Worm (Caenorhabditis elegans) whole organism, L4 larva: ENCODE data around the gene F40H6.5.
A peak's percentile ranks its signal among the peaks of the same experiment; 100 is the strongest.

Experiments
- F26F4.8 ChIP-seq: fragments of 200-800 bp; sonication (Bioruptor generic); conservative IDR thresholded peaks from 2 replicates; pipeline ENCODE4 v1.3.6; 2022; ENCODE audit warnings: missing genetic modification characterization, missing compliant biosample characterization
- F49E8.2 ChIP-seq: sonication (generic microtip); optimal IDR thresholded peaks from 2 replicates; lab custom pipeline; 2016; ENCODE audit warnings: missing compliant biosample characterization, mild to moderate bottlenecking, missing genetic modification characterization, borderline replicate concordance
- ZK337.2 ChIP-seq: fragments of 200-800 bp; sonication (Bioruptor generic); IDR thresholded peaks from 2 replicates; pipeline ENCODE4 v1.3.6; 2022; ENCODE audit warnings: missing genetic modification reagents, missing genetic modification characterization, missing compliant biosample characterization
- aha-1 ChIP-seq: fragments of 150-350 bp; peaks from one replicate; lab custom pipeline; 2014; ENCODE audit warnings: missing biosample characterization, missing genetic modification characterization
- ama-1 ChIP-seq: fragments of 150-350 bp; optimal IDR thresholded peaks from 2 replicates; lab custom pipeline; 2014; ENCODE audit warnings: inconsistent platforms, mixed read lengths
- arid-1 ChIP-seq: fragments of 200-800 bp; sonication (Bioruptor generic); conservative IDR thresholded peaks from 2 replicates; pipeline ENCODE4 v1.3.6; 2022; ENCODE audit warnings: missing genetic modification reagents, missing genetic modification characterization, missing compliant biosample characterization
- ceh-32 ChIP-seq: sonication (generic microtip); optimal IDR thresholded peaks from 2 replicates; lab custom pipeline; 2016; ENCODE audit warnings: mild to moderate bottlenecking, missing genetic modification characterization, missing compliant biosample characterization; ENCODE audit not compliant: poor library complexity
- daf-16 ChIP-seq, 3 experiments: sonication (generic microtip); optimal IDR thresholded peaks; 2 replicates each; lab custom pipeline; 2016 to 2017; ENCODE audit warnings: missing genetic modification characterization in 3 of 3, missing genetic modification reagents in 3 of 3, mild to moderate bottlenecking in 2 of 3, missing compliant biosample characterization in 2 of 3, missing biosample characterization in 1 of 3, moderate library complexity in 1 of 3
- daf-8 ChIP-seq: fragments of 200-800 bp; sonication (Bioruptor generic); IDR thresholded peaks from 2 replicates; pipeline ENCODE4 v1.3.6; 2022; ENCODE audit warnings: missing genetic modification characterization, missing compliant biosample characterization
- dmd-9 ChIP-seq: fragments of 200-800 bp; sonication (Bioruptor generic); IDR thresholded peaks from 2 replicates; pipeline ENCODE4 v1.3.6; 2022; ENCODE audit warnings: missing genetic modification reagents, missing genetic modification characterization, missing compliant biosample characterization
- dpl-1 ChIP-seq: fragments of 150-350 bp; optimal IDR thresholded peaks from 2 replicates; lab custom pipeline; 2014; ENCODE audit warnings: missing biosample characterization, missing genetic modification reagents, missing genetic modification characterization
- dve-1 ChIP-seq: sonication (generic microtip); optimal IDR thresholded peaks from 2 replicates; lab custom pipeline; 2017; ENCODE audit warnings: antibody characterized with exemption, mild to moderate bottlenecking, missing genetic modification characterization, missing compliant biosample characterization; ENCODE audit not compliant: insufficient read depth
- egl-43 ChIP-seq: fragments of 200-800 bp; sonication (Bioruptor generic); IDR thresholded peaks from 2 replicates; pipeline ENCODE4 v1.3.6; 2022; ENCODE audit warnings: missing genetic modification reagents, missing genetic modification characterization, missing compliant biosample characterization
- fkh-10 ChIP-seq: fragments of 150-350 bp; optimal IDR thresholded peaks from 2 replicates; lab custom pipeline; 2014; ENCODE audit warnings: missing biosample characterization, missing genetic modification reagents, missing genetic modification characterization
- hlh-30 ChIP-seq: sonication (generic microtip); optimal IDR thresholded peaks from 2 replicates; lab custom pipeline; 2017; ENCODE audit warnings: antibody characterized with exemption, mild to moderate bottlenecking, missing genetic modification characterization, missing compliant biosample characterization; ENCODE audit not compliant: insufficient read depth
- lim-7 ChIP-seq: fragments of 200-800 bp; sonication (Bioruptor generic); IDR thresholded peaks from 2 replicates; pipeline ENCODE4 v1.3.6; 2022; ENCODE audit warnings: missing genetic modification characterization, missing compliant biosample characterization
- lsy-2 ChIP-seq, 2 experiments: fragments of 150-350 bp in 1 of 2; sonication (generic microtip) in 1 of 2; optimal IDR thresholded peaks; 2 replicates each; lab custom pipeline; 2014 to 2017; ENCODE audit warnings: missing biosample characterization in 2 of 2, missing genetic modification characterization in 2 of 2
- madf-9 ChIP-seq: fragments of 200-800 bp; sonication (Bioruptor generic); conservative IDR thresholded peaks from 2 replicates; pipeline ENCODE4 v1.3.6; 2022; ENCODE audit warnings: missing genetic modification reagents, missing genetic modification characterization, missing compliant biosample characterization
- mdt-29 ChIP-seq: fragments of 200-800 bp; sonication (Bioruptor generic); IDR thresholded peaks from 2 replicates; pipeline ENCODE4 v1.3.6; 2022; ENCODE audit warnings: missing genetic modification reagents, missing genetic modification characterization, missing compliant biosample characterization
- mep-1 ChIP-seq: fragments of 150-350 bp; sonication (generic microtip); optimal IDR thresholded peaks from 3 replicates; lab custom pipeline; 2014; ENCODE audit warnings: missing biosample characterization, missing genetic modification characterization
- mxl-3 ChIP-seq: fragments of 200-800 bp; sonication (Bioruptor generic); optimal IDR thresholded peaks from 2 replicates; lab custom pipeline; 2018; ENCODE audit warnings: mild to moderate bottlenecking, missing genetic modification characterization, missing compliant biosample characterization
- nhr-102 ChIP-seq: sonication (generic microtip); optimal IDR thresholded peaks from 2 replicates; lab custom pipeline; 2016; ENCODE audit warnings: mild to moderate bottlenecking, missing genetic modification characterization, moderate library complexity, missing compliant biosample characterization
- nhr-25 ChIP-seq: sonication (generic microtip); optimal IDR thresholded peaks from 2 replicates; lab custom pipeline; 2017; ENCODE audit warnings: missing genetic modification characterization, mild to moderate bottlenecking, missing compliant biosample characterization, antibody characterized with exemption, moderate library complexity, borderline replicate concordance; ENCODE audit not compliant: insufficient read depth
- nhr-28 ChIP-seq: fragments of 150-350 bp; optimal IDR thresholded peaks from 2 replicates; lab custom pipeline; 2014; ENCODE audit warnings: missing biosample characterization, missing genetic modification characterization
- nhr-6 ChIP-seq: fragments of 150-350 bp; optimal IDR thresholded peaks from 2 replicates; lab custom pipeline; 2014; ENCODE audit warnings: missing biosample characterization, missing genetic modification characterization
- pqm-1 ChIP-seq: sonication (generic microtip); optimal IDR thresholded peaks from 2 replicates; lab custom pipeline; 2017; ENCODE audit warnings: missing biosample characterization, missing genetic modification characterization
- set-16 ChIP-seq: fragments of 200-800 bp; sonication (Bioruptor generic); IDR thresholded peaks from 2 replicates; pipeline ENCODE4 v1.3.6; 2022; ENCODE audit warnings: missing genetic modification reagents, missing genetic modification characterization, missing compliant biosample characterization
- snpc-4 ChIP-seq: fragments of 150-350 bp; optimal IDR thresholded peaks from 2 replicates; lab custom pipeline; 2014; ENCODE audit warnings: missing biosample characterization, missing genetic modification characterization
- tra-1 ChIP-seq: fragments of 200-800 bp; sonication (Bioruptor generic); IDR thresholded peaks from 2 replicates; pipeline ENCODE4 v1.3.6; 2022; ENCODE audit warnings: missing genetic modification reagents, missing genetic modification characterization, missing compliant biosample characterization
- unc-62 ChIP-seq, 3 experiments: fragments of 150-350 bp in 1 of 3; sonication (generic microtip); optimal IDR thresholded peaks in 2 of 3; peaks in 1 of 3; 1 replicate in 1 of 3; 2 replicates in 2 of 3; lab custom pipeline; 2014 to 2017; ENCODE audit warnings: missing biosample characterization in 3 of 3, missing genetic modification characterization in 3 of 3, missing genetic modification reagents in 3 of 3, missing genotype in 1 of 3

Gene F40H6.5

ce11 chrIII:6085311-6085710 is 29.7 kb upstream of the F40H6.5 start:
- peak; percentile 93 for TF ChIP-seq aha-1 (tag; lab: Kevin White, UChicago)
- no peak for TF ChIP-seq dmd-9 (GFP tag; lab: Robert Waterston, UW)
- peak in 1 of 2 experiments; percentile 84 for TF ChIP-seq unc-62 (GFP tag; optimal IDR thresholded peaks at IDR 0.05 in 1 of 2; lab: Kevin White, UChicago)
- TF ChIP-seq unc-62 (tag; optimal IDR thresholded peaks at IDR 0.05; lab: Kevin White, UChicago), result no peak
- no peak for TF ChIP-seq nhr-6 (tag; lab: Kevin White, UChicago)
- TF ChIP-seq mdt-29 (GFP tag; lab: Robert Waterston, UW), result no peak
- no peak for TF ChIP-seq daf-8
- no peak for TF ChIP-seq dve-1 (tag; lab: Kevin White, UChicago)
- TF ChIP-seq daf-16 (GFP tag; optimal IDR thresholded peaks at IDR 0.05; lab: Kevin White, UChicago), result no peak
- TF ChIP-seq daf-16 (tag; optimal IDR thresholded peaks at IDR 0.05; lab: Kevin White, UChicago), result no peak
- TF ChIP-seq, all 104 proteins: peak for 2

ce11 chrIII:6080263-6080662 is 24.7 kb upstream of the F40H6.5 start, which contains the start of gene attf-4:
Gene attf-4, plus strand, starts transcription at chrIII:6080563.
- TF ChIP-seq nhr-28 (peak; percentile 2), daf-16 (GFP tag; optimal IDR thresholded peaks at IDR 0.05; lab: Kevin White, UChicago) (no peak), daf-16 (tag; optimal IDR thresholded peaks at IDR 0.05; lab: Kevin White, UChicago) (peak; percentile 13), F26F4.8 (GFP tag; lab: Robert Waterston, UW) (no peak), tra-1 (GFP tag; lab: Robert Waterston, UW) (no peak), dve-1 (tag; lab: Kevin White, UChicago) (peak; percentile 16), F49E8.2 (no peak), pqm-1 (peak; percentile 27), arid-1 (GFP tag; lab: Robert Waterston, UW) (no peak)

DNA sequence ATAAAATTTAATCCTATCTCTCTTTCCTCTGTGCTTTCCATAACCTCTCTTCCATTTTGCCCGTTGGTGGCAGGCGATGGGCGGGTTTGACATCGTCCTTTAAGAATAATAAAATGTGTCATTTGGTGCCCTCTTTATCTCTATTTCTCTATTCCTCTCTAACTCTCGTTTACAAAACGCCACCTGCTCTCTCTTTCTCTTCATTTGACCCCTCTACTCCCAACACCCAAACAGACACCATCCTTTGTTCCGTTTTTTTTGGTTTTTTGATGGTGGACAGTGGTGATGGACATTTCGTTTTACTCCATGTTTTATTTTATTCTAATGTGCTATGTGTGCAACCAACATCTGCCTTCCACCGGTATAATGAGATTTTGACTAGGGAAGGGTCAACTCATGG is 23.3 kb upstream of the F40H6.5 start:
- peak; percentile 16 for TF ChIP-seq mep-1
- TF ChIP-seq aha-1 (tag; lab: Kevin White, UChicago), result peak; percentile 74
- TF ChIP-seq unc-62 (GFP tag; optimal IDR thresholded peaks at IDR 0.05 in 1 of 2; lab: Kevin White, UChicago), result peak in 1 of 2 experiments; percentile 92
- no peak for TF ChIP-seq unc-62 (tag; optimal IDR thresholded peaks at IDR 0.05; lab: Kevin White, UChicago)
- TF ChIP-seq ama-1 (lab: Kevin White, UChicago), result no peak
- peak in 1 of 2 experiments; percentile 21 for TF ChIP-seq lsy-2 (tag; optimal IDR thresholded peaks at IDR 0.05; lab: Kevin White, UChicago)

ce11 chrIII:6077973-6078372 is 22.4 kb upstream of the F40H6.5 start:
- no peak for TF ChIP-seq mxl-3 (GFP tag; lab: Kevin White, UChicago)

- TF ChIP-seq pqm-1 (no peak), set-16 (GFP tag; lab: Robert Waterston, UW) (no peak), nhr-102 (tag; lab: Kevin White, UChicago) (no peak), nhr-25 (no peak), hlh-30 (no peak), arid-1 (GFP tag; lab: Robert Waterston, UW) (no peak), lim-7 (GFP tag; lab: Robert Waterston, UW) (no peak), ZK337.2 (GFP tag; lab: Robert Waterston, UW) (no peak), egl-43 (GFP tag; lab: Robert Waterston, UW) (no peak), madf-9 (GFP tag; lab: Robert Waterston, UW) (no peak)
These were observed 18.2 kb upstream of the F40H6.5 start for ce11 chrIII:6073673-6074331.

DNA sequence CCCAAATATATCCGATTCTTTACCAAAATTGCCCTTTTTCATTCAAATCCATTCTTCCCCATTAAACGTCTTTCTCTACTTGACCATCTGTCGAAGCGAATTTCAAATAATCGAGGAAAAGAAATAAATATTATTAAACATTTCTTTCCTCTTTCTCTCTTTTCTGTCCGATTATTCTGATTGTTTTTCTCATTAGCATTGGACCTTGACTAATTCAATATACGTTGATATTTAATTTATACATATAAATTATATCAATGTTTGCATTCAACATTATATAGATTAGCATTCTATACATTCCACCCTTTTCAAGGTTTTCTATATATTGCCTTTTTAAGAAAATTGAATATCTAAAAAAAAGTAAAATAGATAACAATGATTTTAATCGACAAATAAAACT is 17.3 kb upstream of the F40H6.5 start:
- TF ChIP-seq dpl-1, result no peak
- no peak for TF ChIP-seq snpc-4 (tag; lab: Kevin White, UChicago)
- TF ChIP-seq ceh-32 (tag; lab: Kevin White, UChicago), result no peak
- TF ChIP-seq fkh-10 (GFP tag; lab: Kevin White, UChicago), result no peak
- peak; percentile 7 for TF ChIP-seq mep-1
- TF ChIP-seq, all 104 proteins: peak for 1
